Worm (Caenorhabditis elegans): ENCODE data around the gene acox-1.5.
A peak's percentile ranks its signal among the peaks of the same experiment; 100 is the strongest.

acox-1.5 gene

DNA sequence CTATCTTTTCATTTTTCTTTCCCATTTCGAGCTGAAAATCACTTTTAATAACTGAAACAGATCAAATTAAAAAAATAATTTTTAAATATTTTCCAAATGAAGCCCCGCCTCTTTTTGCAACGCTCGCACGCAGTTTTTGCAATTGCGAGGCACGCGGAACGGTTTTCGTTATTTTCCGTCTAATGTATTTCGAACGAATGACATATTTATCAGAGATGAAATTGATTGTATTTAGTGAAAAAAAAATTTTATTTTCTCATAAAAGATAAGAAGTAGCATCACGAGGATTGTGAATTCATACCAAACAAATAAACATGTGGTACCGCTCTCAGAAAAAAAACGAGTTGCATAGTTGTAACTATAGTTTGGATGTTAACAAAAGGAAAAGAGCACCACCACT lies 37.9 kb upstream of the acox-1.5 start, which contains the start of gene rpac-19 (continued):
- TF ChIP-seq zim-3 (tag; optimal IDR thresholded peaks at IDR 0.05) (peak; percentile 42), hmg-1.2 (GFP tag; IDR thresholded peaks at IDR 0.05) (peak; percentile 45), K11D2.4 (GFP tag; IDR thresholded peaks at IDR 0.05) (peak; percentile 33; the same call in 1 of the 2 replicates), ceh-58 (GFP tag; IDR thresholded peaks at IDR 0.05) (no peak), B0019.2 (GFP tag; conservative IDR thresholded peaks at IDR 0.05) (no peak), nfyb-1 (GFP tag; IDR thresholded peaks at IDR 0.05) (peak; percentile 83; the same call in 1 of the 2 replicates), F37B4.10 (GFP tag; IDR thresholded peaks at IDR 0.05) (no peak)

DNA sequence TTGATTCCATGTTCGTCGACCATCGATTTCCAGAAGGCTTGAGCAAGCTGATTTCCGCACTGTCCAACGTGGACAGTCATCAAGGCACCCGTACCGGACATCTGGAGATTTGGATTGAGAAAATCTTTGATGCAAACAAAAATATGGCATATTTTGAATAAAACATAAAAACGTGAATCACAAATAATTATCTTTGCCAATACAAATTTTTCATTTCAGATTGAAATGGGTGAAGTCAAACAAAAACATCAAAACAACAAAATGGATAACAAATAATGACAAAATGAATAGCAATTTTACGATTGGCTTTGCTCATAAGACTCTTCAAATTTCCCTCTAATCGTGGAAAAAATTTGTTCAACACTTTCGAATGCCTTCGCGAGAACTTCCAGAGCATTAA lies 37.1 kb upstream of the acox-1.5 start, which contains the start of gene tbg-1:
Gene tbg-1 (minus strand): TSS at position 101 of the 400 bp plus-strand sequence.
- TF ChIP-seq nfyb-1 (GFP tag; IDR thresholded peaks at IDR 0.05) (no peak), madf-10 (tag; optimal IDR thresholded peaks at IDR 0.05) (no peak), ets-4 (GFP tag; optimal IDR thresholded peaks at IDR 0.05) (no peak)

DNA sequence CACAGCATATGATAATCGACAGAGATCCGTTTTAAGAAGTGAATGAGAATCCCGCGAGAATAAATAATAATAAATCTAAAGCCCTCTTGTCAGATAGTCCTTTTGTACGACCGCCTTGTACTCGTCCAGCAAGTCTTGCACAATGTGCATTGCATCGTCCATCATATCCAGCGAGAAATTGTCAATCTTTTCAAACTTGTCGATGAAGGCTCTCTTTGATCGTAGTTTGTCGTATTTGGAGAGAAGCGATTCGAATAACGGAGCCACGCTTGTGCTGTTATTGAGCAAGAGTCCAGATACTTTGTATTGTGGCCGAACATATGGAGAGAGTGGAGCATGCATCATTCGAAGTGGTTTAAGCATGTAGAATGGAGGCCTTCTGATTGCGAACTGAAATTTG lies 34.6 kb upstream of the acox-1.5 start:
- TF ChIP-seq cebp-1 (GFP tag; IDR thresholded peaks at IDR 0.05) (no peak), cebp-1 (tag; optimal IDR thresholded peaks at IDR 0.05) (peak; percentile 46), F57A8.1 (GFP tag; optimal IDR thresholded peaks at IDR 0.05) (no peak), ccch-3 (GFP tag; optimal IDR thresholded peaks at IDR 0.05) (no peak), ztf-28 (GFP tag; IDR thresholded peaks at IDR 0.05) (no peak), nhr-90 (tag; optimal IDR thresholded peaks at IDR 0.05) (no peak), nfyb-1 (GFP tag; IDR thresholded peaks at IDR 0.05) (no peak), hsf-1 (GFP tag; IDR thresholded peaks at IDR 0.05) (peak; percentile 5; the same call in 1 of the 2 replicates), zim-3 (tag; optimal IDR thresholded peaks at IDR 0.05) (peak; percentile 50), fkh-3 (tag; optimal IDR thresholded peaks at IDR 0.05) (no peak), F23B12.7 (tag; optimal IDR thresholded peaks at IDR 0.05; ENCODE audit: insufficient read depth) (no peak), C06A6.2 (GFP tag; conservative IDR thresholded peaks at IDR 0.05) (no peak), Y67H2A.10 (GFP tag; conservative IDR thresholded peaks at IDR 0.05) (no peak), F22D6.2 (tag; optimal IDR thresholded peaks at IDR 0.05) (no peak), ceh-91 (GFP tag; IDR thresholded peaks at IDR 0.05) (no peak), ZK185.1 (tag; optimal IDR thresholded peaks at IDR 0.05; ENCODE audit: poor library complexity, severe bottlenecking) (peak; percentile 57), mcd-1 (GFP tag; IDR thresholded peaks at IDR 0.05) (peak; percentile 36; the same call in 1 of the 2 replicates), B0261.1 (tag; optimal IDR thresholded peaks at IDR 0.05) (no peak), ztf-25 (GFP tag; IDR thresholded peaks at IDR 0.05) (no peak), nhr-120 (GFP tag; IDR thresholded peaks at IDR 0.05) (no peak), lin-26 (GFP tag; IDR thresholded peaks at IDR 0.05) (peak; percentile 6; the same call in 1 of the 2 replicates), egrh-3 (GFP tag; IDR thresholded peaks at IDR 0.05) (no peak), ekl-4 (GFP tag; IDR thresholded peaks at IDR 0.05) (0 out of 2 replicates have a peak, but pooled peaks have one; percentile 50), snpc-1.1 (tag; optimal IDR thresholded peaks at IDR 0.05; ENCODE audit: insufficient read depth) (no peak), lir-1 (GFP tag; conservative IDR thresholded peaks at IDR 0.05) (no peak), tbx-9 (tag; optimal IDR thresholded peaks at IDR 0.05; ENCODE audit: borderline replicate concordance) (no peak), attf-5 (GFP tag; optimal IDR thresholded peaks at IDR 0.05) (peak; percentile 29), repo-1 (tag; optimal IDR thresholded peaks at IDR 0.05) (no peak), K11D2.4 (GFP tag; IDR thresholded peaks at IDR 0.05) (0 out of 2 replicates have a peak, but pooled peaks have one; percentile 15), B0336.3 (GFP tag; IDR thresholded peaks at IDR 0.05) (peak; percentile 32; the same call in 1 of the 2 replicates), nhr-179 (tag; optimal IDR thresholded peaks at IDR 0.05) (no peak), ceh-100 (GFP tag; IDR thresholded peaks at IDR 0.05) (no peak), rec-8 (tag; optimal IDR thresholded peaks at IDR 0.05) (no peak), F39B2.1 (GFP tag; IDR thresholded peaks at IDR 0.05) (no peak), D2030.7 (GFP tag; IDR thresholded peaks at IDR 0.05) (no peak), lin-35 (GFP tag; optimal IDR thresholded peaks at IDR 0.05) (peak in 1 of 3 experiments; percentile 5), F49E8.2 (tag; optimal IDR thresholded peaks at IDR 0.05; ENCODE audit: insufficient read depth) (no peak), hmg-20 (GFP tag; IDR thresholded peaks at IDR 0.05) (no peak)
